Worm (Caenorhabditis elegans) whole organism, young adult: Measurements from ENCODE around the gene C47A10.12.
A peak's percentile ranks its signal among the peaks of the same experiment; 100 is the strongest.

ENCODE experiments used
- B0336.3 ChIP-seq: fragments of 200-800 bp; sonication (Bioruptor generic); IDR thresholded peaks from 2 replicates; pipeline ENCODE4 v1.3.6; 2022; ENCODE audit warnings: missing genetic modification characterization, missing compliant biosample characterization
- C06A6.2 ChIP-seq: fragments of 200-800 bp; sonication (Bioruptor generic); conservative IDR thresholded peaks from 2 replicates; pipeline ENCODE4 v1.3.6; 2022; ENCODE audit warnings: missing genetic modification characterization, missing compliant biosample characterization
- K11D2.4 ChIP-seq: fragments of 200-800 bp; sonication (Bioruptor generic); IDR thresholded peaks from 2 replicates; pipeline ENCODE4 v1.3.6; 2022; ENCODE audit warnings: missing genetic modification reagents, missing genetic modification characterization, missing compliant biosample characterization
- Y53F4B.3 ChIP-seq: fragments of 200-800 bp; sonication (Bioruptor generic); IDR thresholded peaks from 2 replicates; pipeline ENCODE4 v1.3.6; 2022; ENCODE audit warnings: missing genetic modification reagents, missing genetic modification characterization, missing compliant biosample characterization
- Y53G8AR.9 ChIP-seq: fragments of 200-800 bp; sonication (Bioruptor generic); conservative IDR thresholded peaks from 2 replicates; pipeline ENCODE4 v1.3.6; 2022; ENCODE audit warnings: missing genetic modification reagents, missing genetic modification characterization, missing compliant biosample characterization
- Y95B8A.8 ChIP-seq: fragments of 200-800 bp; sonication (Bioruptor generic); IDR thresholded peaks from 2 replicates; pipeline ENCODE4 v1.3.6; 2022; ENCODE audit warnings: missing genetic modification reagents, missing genetic modification characterization, missing compliant biosample characterization
- akir-1 ChIP-seq: fragments of 200-800 bp; sonication (Bioruptor generic); optimal IDR thresholded peaks from 2 replicates; lab custom pipeline; 2018; ENCODE audit warnings: mild to moderate bottlenecking, missing genetic modification characterization, moderate library complexity, missing compliant biosample characterization
- aptf-3 ChIP-seq: fragments of 200-800 bp; sonication (Bioruptor generic); IDR thresholded peaks from 2 replicates; pipeline ENCODE4 v1.3.6; 2022; ENCODE audit warnings: missing genetic modification characterization, missing compliant biosample characterization
- attf-5 ChIP-seq: fragments of 200-800 bp; sonication (Bioruptor generic); optimal IDR thresholded peaks from 2 replicates; lab custom pipeline; 2018; ENCODE audit warnings: mild to moderate bottlenecking, missing genetic modification characterization, missing compliant biosample characterization
- attf-6 ChIP-seq: fragments of 200-800 bp; sonication (Bioruptor generic); IDR thresholded peaks from 2 replicates; pipeline ENCODE4 v1.3.6; 2022; ENCODE audit warnings: missing genetic modification reagents, missing genetic modification characterization, missing compliant biosample characterization
- bed-1 ChIP-seq: fragments of 200-800 bp; sonication (Bioruptor generic); IDR thresholded peaks from 2 replicates; pipeline ENCODE4 v1.3.6; 2022; ENCODE audit warnings: missing genetic modification reagents, missing genetic modification characterization, missing compliant biosample characterization
- ccch-3 ChIP-seq: fragments of 200-800 bp; sonication (Bioruptor generic); optimal IDR thresholded peaks from 2 replicates; lab custom pipeline; 2018; ENCODE audit warnings: mild to moderate bottlenecking, missing genetic modification characterization, missing compliant biosample characterization
- ceh-58 ChIP-seq: fragments of 200-800 bp; sonication (Bioruptor generic); IDR thresholded peaks from 2 replicates; pipeline ENCODE4 v1.3.6; 2022; ENCODE audit warnings: missing genetic modification characterization, missing compliant biosample characterization
- ceh-79 ChIP-seq: sonication (generic microtip); optimal IDR thresholded peaks from 2 replicates; lab custom pipeline; 2017; ENCODE audit warnings: mild to moderate bottlenecking, missing genetic modification characterization, missing compliant biosample characterization
- ceh-91 ChIP-seq: fragments of 200-800 bp; sonication (Bioruptor generic); IDR thresholded peaks from 2 replicates; pipeline ENCODE4 v1.3.6; 2022; ENCODE audit warnings: missing genetic modification reagents, missing genetic modification characterization, missing compliant biosample characterization
- dox-1 ChIP-seq: fragments of 200-800 bp; sonication (Bioruptor generic); IDR thresholded peaks from 2 replicates; pipeline ENCODE4 v1.3.6; 2022; ENCODE audit warnings: missing genetic modification reagents, missing genetic modification characterization, missing compliant biosample characterization
- ets-4 ChIP-seq: fragments of 200-800 bp; sonication (Bioruptor generic); optimal IDR thresholded peaks from 2 replicates; lab custom pipeline; 2018; ENCODE audit warnings: mild to moderate bottlenecking, missing genetic modification characterization, missing compliant biosample characterization
- hmg-20 ChIP-seq: fragments of 200-800 bp; sonication (Bioruptor generic); IDR thresholded peaks from 2 replicates; pipeline ENCODE4 v1.3.6; 2022; ENCODE audit warnings: missing genetic modification reagents, missing genetic modification characterization, missing compliant biosample characterization
- madf-3 ChIP-seq: fragments of 200-800 bp; sonication (Bioruptor generic); IDR thresholded peaks from 2 replicates; pipeline ENCODE4 v1.3.6; 2022; ENCODE audit warnings: missing genetic modification reagents, missing genetic modification characterization, missing compliant biosample characterization
- nfya-1 ChIP-seq: sonication (generic microtip); optimal IDR thresholded peaks from 2 replicates; lab custom pipeline; 2017; ENCODE audit warnings: antibody characterized with exemption, missing compliant biosample characterization, missing genetic modification characterization, borderline replicate concordance; ENCODE audit not compliant: insufficient read depth
- nhr-179 ChIP-seq: sonication (generic microtip); optimal IDR thresholded peaks from 2 replicates; lab custom pipeline; 2016; ENCODE audit warnings: mild to moderate bottlenecking, missing genetic modification characterization, missing compliant biosample characterization
- rcor-1 ChIP-seq: fragments of 200-800 bp; sonication (Bioruptor generic); IDR thresholded peaks from 2 replicates; pipeline ENCODE4 v1.3.6; 2022; ENCODE audit warnings: missing genetic modification reagents, missing genetic modification characterization, missing compliant biosample characterization
- rpc-1 ChIP-seq, 2 experiments: fragments of 150-350 bp in 1 of 2; sonication (generic microtip) in 1 of 2; optimal IDR thresholded peaks; 2 replicates each; lab custom pipeline; 2014 to 2018; ENCODE audit warnings: missing biosample characterization in 1 of 2, missing genetic modification characterization in 1 of 2, missing genetic modification reagents in 1 of 2, missing genotype in 1 of 2
- sea-2 ChIP-seq: fragments of 200-800 bp; sonication (Bioruptor generic); IDR thresholded peaks from 2 replicates; pipeline ENCODE4 v1.3.6; 2022; ENCODE audit warnings: missing genetic modification characterization, missing compliant biosample characterization
- snpc-1.3 ChIP-seq: sonication (generic microtip); optimal IDR thresholded peaks from 2 replicates; lab custom pipeline; 2017; ENCODE audit warnings: missing genetic modification characterization, mild to moderate bottlenecking, missing compliant biosample characterization, antibody characterized with exemption, moderate library complexity, missing genotype, missing genetic modification reagents; ENCODE audit not compliant: insufficient read depth
- somi-1 ChIP-seq: fragments of 200-800 bp; sonication (Bioruptor generic); optimal IDR thresholded peaks from 2 replicates; lab custom pipeline; 2018; ENCODE audit warnings: mild to moderate bottlenecking, missing genetic modification characterization, missing compliant biosample characterization
- sptf-2 ChIP-seq: fragments of 200-800 bp; sonication (Bioruptor generic); optimal IDR thresholded peaks from 2 replicates; lab custom pipeline; 2018; ENCODE audit warnings: mild to moderate bottlenecking, missing genetic modification characterization, missing compliant biosample characterization
- zfh-2 ChIP-seq: fragments of 200-800 bp; sonication (Bioruptor generic); conservative IDR thresholded peaks from 2 replicates; pipeline ENCODE4 v1.3.6; 2022; ENCODE audit warnings: missing genetic modification reagents, missing genetic modification characterization, missing compliant biosample characterization
- ztf-18 ChIP-seq: sonication (generic microtip); optimal IDR thresholded peaks from 2 replicates; lab custom pipeline; 2016; ENCODE audit warnings: missing genotype, mild to moderate bottlenecking, missing genetic modification characterization, missing compliant biosample characterization
- ztf-3 ChIP-seq: fragments of 200-800 bp; sonication (Bioruptor generic); optimal IDR thresholded peaks from 2 replicates; lab custom pipeline; 2018; ENCODE audit warnings: mild to moderate bottlenecking, missing genetic modification characterization, missing compliant biosample characterization

Gene C47A10.12

ce11 chrV:17732516-17732915 is 45.2 kb upstream of the C47A10.12 start, which contains the start of gene twk-42:
twk-42 (minus strand) TSS chrV:17732616.
- TF ChIP-seq akir-1 (GFP tag; lab: Kevin White, UChicago) (no peak), ceh-58 (no peak), Y53G8AR.9 (GFP tag; lab: Robert Waterston, UW) (no peak)

ce11 chrV:17739801-17740200 is 37.9 kb upstream of the C47A10.12 start, which contains the start of gene cutl-4:
cutl-4 (minus strand) TSS chrV:17739901.
- TF ChIP-seq dox-1 (GFP tag; lab: Robert Waterston, UW) (no peak), bed-1 (GFP tag; lab: Robert Waterston, UW) (no peak), ccch-3 (no peak), Y95B8A.8 (GFP tag; lab: Robert Waterston, UW) (no peak), aptf-3 (GFP tag; lab: Robert Waterston, UW) (no peak), sptf-2 (GFP tag; lab: Kevin White, UChicago) (no peak), ztf-3 (GFP tag; lab: Kevin White, UChicago) (no peak), somi-1 (GFP tag; lab: Kevin White, UChicago) (no peak), B0336.3 (GFP tag; lab: Robert Waterston, UW) (no peak), sea-2 (no peak), C06A6.2 (GFP tag; lab: Robert Waterston, UW) (no peak), nfya-1 (tag; lab: Kevin White, UChicago) (no peak), ztf-18 (tag; lab: Kevin White, UChicago) (no peak), hmg-20 (GFP tag; lab: Robert Waterston, UW) (no peak), madf-3 (GFP tag; lab: Robert Waterston, UW) (no peak), rcor-1 (GFP tag; lab: Robert Waterston, UW) (no peak), Y53F4B.3 (GFP tag; lab: Robert Waterston, UW) (no peak), ets-4 (no peak)
- TF ChIP-seq, all 124 proteins: peak for 0

DNA sequence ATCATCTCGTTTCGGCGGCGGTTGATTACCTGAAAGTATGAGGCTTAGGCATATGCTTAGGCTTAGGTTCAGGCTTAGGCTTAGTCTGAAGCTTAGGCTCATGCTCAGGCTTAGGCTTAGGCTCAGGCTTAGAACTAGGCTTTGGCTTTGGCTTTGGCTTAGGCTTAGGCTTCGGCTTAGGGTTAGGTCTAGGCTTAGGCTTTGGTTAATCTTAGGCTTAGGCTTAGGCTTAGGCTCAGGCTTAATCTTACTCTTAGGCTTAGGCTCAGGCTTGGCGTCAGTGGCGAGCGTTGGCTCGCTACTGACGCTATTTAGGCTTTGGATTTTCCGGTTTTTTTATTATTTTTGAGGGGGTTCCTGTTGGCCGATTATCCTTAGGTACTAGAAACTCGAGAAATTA is 33.9 kb upstream of the C47A10.12 start:
- TF ChIP-seq snpc-1.3 (tag; lab: Kevin White, UChicago) = no peak
- TF ChIP-seq, all 124 proteins: peak for 0

- TF ChIP-seq nhr-179 (tag; lab: Kevin White, UChicago) (no peak), Y53F4B.3 (GFP tag; lab: Robert Waterston, UW) (no peak), ceh-91 (GFP tag; lab: Robert Waterston, UW) (no peak), attf-5 (GFP tag; lab: Kevin White, UChicago) (no peak), rpc-1 (optimal IDR thresholded peaks at IDR 0.05; lab: Kevin White, UChicago) (no peak), rpc-1 (tag; optimal IDR thresholded peaks at IDR 0.05; lab: Kevin White, UChicago) (no peak), attf-6 (no peak), ceh-79 (tag; lab: Kevin White, UChicago) (no peak)
Observed at ce11 chrV:17746959-17747358, 30.8 kb upstream of the C47A10.12 start, which contains the start of gene twk-36. twk-36 (minus strand) TSS chrV:17747059.

ce11 chrV:17749181-17749580 is 28.5 kb upstream of the C47A10.12 start, which contains the start of gene R12G8.1:
R12G8.1 (minus strand) TSS chrV:17749243.
- TF ChIP-seq K11D2.4 (GFP tag; lab: Robert Waterston, UW) (0 out of 2 replicates have a peak, but pooled peaks have one; percentile 19), rcor-1 (GFP tag; lab: Robert Waterston, UW) (no peak), zfh-2 (GFP tag; lab: Robert Waterston, UW) (peak; percentile 76)
